Worm (Caenorhabditis elegans): Measurements from ENCODE around the gene C09G1.2.

- TF ChIP-seq dao-5 (tag; optimal IDR thresholded peaks at IDR 0.05) (no peak), W03F9.2 (tag; optimal IDR thresholded peaks at IDR 0.05) (no peak), him-1 (tag; optimal IDR thresholded peaks at IDR 0.05) (no peak)
Observed at ce11 chrX:15997153-15997552, 14.6 kb upstream of the C09G1.2 start.

Measured in whole organism, L4/young adult.